Worm (Caenorhabditis elegans): ENCODE measurements around the gene R01B10.2.
A peak's percentile ranks its signal among the peaks of the same experiment; 100 is the strongest.
"Not testable (repeated sequence)": the region's sequence is repeated elsewhere in the genome, so short reads cannot be mapped to it uniquely, and the experiment has no call there.

Gene R01B10.2

DNA sequence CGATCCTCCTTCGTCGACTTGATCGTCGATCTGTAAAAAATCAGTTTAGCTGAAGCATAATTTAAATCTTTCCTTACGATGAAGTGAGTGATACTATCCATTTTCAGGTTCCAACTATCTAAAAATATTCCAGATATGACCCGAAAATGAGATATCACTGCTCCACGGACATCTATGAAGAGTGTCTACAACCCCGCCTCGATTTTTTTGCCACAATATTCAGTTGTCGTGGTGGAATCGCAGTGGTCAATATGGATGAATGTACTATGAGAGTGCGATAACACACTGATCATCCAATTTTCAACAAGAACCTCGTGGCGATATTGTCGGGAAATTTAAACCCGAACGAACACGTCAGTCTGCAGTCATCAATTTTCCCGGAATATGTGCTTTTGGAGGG, at the start of gene R01B10.2:
R01B10.2 (minus strand) TSS at position 101 of the 400 bp plus-strand sequence.
- TF ChIP-seq snpc-3.4 (tag; optimal IDR thresholded peaks at IDR 0.05) (no peak), B0336.3 (GFP tag; IDR thresholded peaks at IDR 0.05) (no peak), hlh-26 (GFP tag; conservative IDR thresholded peaks at IDR 0.05) (no peak), hrde-1 (tag; optimal IDR thresholded peaks at IDR 0.05; ENCODE audit: borderline replicate concordance) (no peak)

DNA sequence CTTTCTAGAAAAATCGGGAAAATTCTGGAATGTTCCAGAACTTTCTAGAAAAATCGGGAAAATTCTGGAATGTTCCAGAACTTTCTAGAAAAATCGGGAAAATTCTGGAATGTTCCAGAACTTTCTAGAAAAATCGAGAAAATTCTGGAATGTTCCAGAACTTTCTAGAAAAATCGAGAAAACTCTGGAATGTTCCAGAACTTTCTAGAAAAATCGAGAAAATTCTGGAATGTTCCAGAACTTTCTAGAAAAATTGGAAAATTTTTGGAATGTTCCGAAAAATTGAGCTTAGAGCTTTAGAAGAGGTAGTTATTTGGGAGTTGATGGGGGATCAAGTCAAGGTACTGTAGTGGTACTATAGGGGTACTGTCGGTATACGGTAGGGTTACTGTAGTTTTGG, 47.7 kb upstream of the R01B10.2 start:
- TF ChIP-seq hsf-1 (GFP tag; IDR thresholded peaks at IDR 0.05), result peak; percentile 97
- TF ChIP-seq madf-6 (GFP tag; IDR thresholded peaks at IDR 0.05), result peak; percentile 30; the same call in 1 of the 2 replicates
- TF ChIP-seq dox-1 (GFP tag; IDR thresholded peaks at IDR 0.05), result 0 out of 2 replicates have a peak, but pooled peaks have one; percentile 32

DNA sequence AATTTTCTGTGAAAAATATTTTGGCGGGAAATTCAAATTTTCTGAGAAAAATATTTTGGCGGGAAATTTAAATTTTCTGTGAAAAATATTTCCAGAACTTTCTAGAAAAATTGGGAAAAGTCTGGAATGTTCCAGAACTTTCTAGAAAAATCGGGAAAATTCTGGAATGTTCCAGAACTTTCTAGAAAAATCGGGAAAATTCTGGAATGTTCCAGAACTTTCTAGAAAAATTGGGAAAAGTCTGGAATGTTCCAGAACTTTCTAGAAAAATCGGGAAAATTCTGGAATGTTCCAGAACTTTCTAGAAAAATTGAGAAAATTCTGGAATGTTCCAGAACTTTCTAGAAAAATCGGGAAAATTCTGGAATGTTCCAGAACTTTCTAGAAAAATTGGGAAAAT, 30.9 kb upstream of the R01B10.2 start:
- 0 out of 2 replicates have a peak, but pooled peaks have one; percentile 10 for TF ChIP-seq D2030.7 (GFP tag; IDR thresholded peaks at IDR 0.05)
- peak; percentile 99 for TF ChIP-seq hsf-1 (GFP tag; IDR thresholded peaks at IDR 0.05)
- TF ChIP-seq dox-1 (GFP tag; IDR thresholded peaks at IDR 0.05), result peak; percentile 66
- peak; percentile 65 for TF ChIP-seq egrh-3 (GFP tag; IDR thresholded peaks at IDR 0.05)

DNA sequence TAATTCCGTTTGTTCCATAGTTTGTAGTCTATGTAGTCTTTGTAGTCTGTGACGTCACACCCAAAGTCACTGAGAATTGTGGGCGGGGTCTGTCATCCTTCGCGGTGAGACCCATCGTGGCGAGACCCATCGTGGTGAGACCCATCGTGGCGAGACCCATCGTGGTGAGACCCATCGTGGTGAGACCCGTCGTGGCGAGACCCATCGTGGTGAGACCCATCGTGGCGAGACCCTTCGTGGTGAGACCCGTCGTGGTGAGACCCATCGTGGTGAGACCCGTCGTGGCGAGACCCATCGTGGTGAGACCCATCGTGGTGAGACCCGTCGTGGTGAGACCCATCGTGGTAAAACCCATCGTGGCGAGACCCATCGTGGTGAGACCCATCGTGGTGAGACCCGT, 30.3 kb upstream of the R01B10.2 start:
- TF ChIP-seq madf-8 (GFP tag; conservative IDR thresholded peaks at IDR 0.05) (peak; percentile 41), F33H1.4 (GFP tag; IDR thresholded peaks at IDR 0.05) (peak; percentile 73), egrh-3 (GFP tag; IDR thresholded peaks at IDR 0.05) (peak; percentile 87; the same call in 1 of the 2 replicates), D2030.7 (GFP tag; IDR thresholded peaks at IDR 0.05) (peak; percentile 21; the same call in 1 of the 2 replicates)

DNA sequence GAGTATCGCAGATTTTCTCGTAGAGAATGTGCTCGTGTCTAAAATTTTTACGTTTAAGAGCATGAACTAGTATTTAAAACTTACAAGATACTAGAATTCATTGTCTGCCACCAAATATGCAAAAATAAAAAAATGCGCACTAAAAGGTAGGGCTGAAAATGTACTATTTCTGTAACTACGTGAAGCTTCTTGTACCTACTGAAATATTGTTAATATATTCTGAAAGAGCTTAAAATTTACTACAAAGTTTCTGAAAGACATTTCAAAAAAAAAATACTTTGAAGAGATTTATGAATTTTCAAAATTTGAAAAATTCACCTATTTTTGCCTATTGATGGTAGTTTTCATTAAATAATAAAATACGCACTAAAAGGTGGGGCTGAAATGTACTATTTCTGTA, 28.7 kb upstream of the R01B10.2 start, which contains the start of gene fbxa-214:
fbxa-214 (minus strand) TSS at position 101 of the 400 bp plus-strand sequence.
- not testable (repeated sequence) for TF ChIP-seq C06A6.2 (GFP tag; conservative IDR thresholded peaks at IDR 0.05); F22D6.2 (tag; optimal IDR thresholded peaks at IDR 0.05); bed-2 (GFP tag; IDR thresholded peaks at IDR 0.05)

DNA sequence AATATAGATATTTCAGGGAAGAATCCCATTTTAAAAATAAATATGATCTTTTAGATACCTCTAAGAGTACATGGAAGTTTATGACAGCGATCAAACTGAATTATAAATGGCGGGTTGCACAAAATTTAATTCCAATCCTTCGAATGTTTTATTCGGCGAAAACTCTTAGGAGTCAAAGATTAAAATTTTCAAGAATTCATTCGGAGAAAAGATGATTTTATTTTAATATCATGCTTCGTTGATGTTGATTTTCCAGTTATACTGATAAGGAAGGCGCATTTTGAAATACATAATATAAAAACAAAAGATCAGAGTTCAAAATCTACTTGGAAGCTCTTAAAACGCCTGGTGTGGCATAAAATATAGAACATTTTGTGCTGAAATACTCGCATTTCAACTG, 25.8 kb upstream of the R01B10.2 start, which contains the start of gene srh-10:
srh-10 (minus strand) TSS at position 29 of the 400 bp plus-strand sequence.
- TF ChIP-seq lag-1 (GFP tag; IDR thresholded peaks at IDR 0.05) (no peak), cebp-2 (GFP tag; IDR thresholded peaks at IDR 0.05) (no peak), chd-7 (tag; optimal IDR thresholded peaks at IDR 0.05) (no peak), attf-5 (GFP tag; optimal IDR thresholded peaks at IDR 0.05) (no peak), madf-10 (tag; optimal IDR thresholded peaks at IDR 0.05) (no peak), F49E8.2 (tag; optimal IDR thresholded peaks at IDR 0.05; ENCODE audit: insufficient read depth) (no peak), rcor-1 (GFP tag; IDR thresholded peaks at IDR 0.05) (no peak), let-607 (tag; optimal IDR thresholded peaks at IDR 0.05) (no peak), dpl-1 (GFP tag; optimal IDR thresholded peaks at IDR 0.05) (no peak), nfyb-1 (GFP tag; IDR thresholded peaks at IDR 0.05) (no peak), C06A6.2 (GFP tag; conservative IDR thresholded peaks at IDR 0.05) (no peak)

DNA sequence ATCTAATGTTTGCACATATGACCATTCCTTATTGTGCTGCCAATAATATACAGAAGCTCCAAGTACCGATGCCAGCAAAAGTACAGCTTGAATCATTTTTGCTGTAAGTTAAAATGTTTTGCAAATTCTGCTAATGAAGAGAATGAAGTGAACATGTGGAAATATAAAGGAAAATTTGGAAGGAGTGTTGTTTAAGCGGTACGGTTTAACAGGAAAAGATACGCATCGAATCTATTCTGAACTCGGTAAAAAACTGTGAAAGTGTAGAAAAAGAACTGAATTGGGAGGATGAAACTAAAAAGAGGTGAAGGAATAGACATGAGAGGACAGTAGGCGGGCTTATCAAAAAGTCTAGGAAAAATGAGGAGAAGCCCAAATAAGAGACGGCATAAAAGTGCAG, 22.1 kb upstream of the R01B10.2 start, which contains the start of gene Y38A10A.2:
Y38A10A.2 (minus strand) TSS at position 101 of the 400 bp plus-strand sequence.
- TF ChIP-seq hrde-1 (tag; optimal IDR thresholded peaks at IDR 0.05; ENCODE audit: borderline replicate concordance) (no peak), tbp1 (GFP tag; optimal IDR thresholded peaks at IDR 0.05) (no peak), sptf-2 (GFP tag; optimal IDR thresholded peaks at IDR 0.05) (no peak), T07F8.4 (tag; optimal IDR thresholded peaks at IDR 0.05) (no peak), athp-1 (tag; optimal IDR thresholded peaks at IDR 0.05) (no peak), nfyb-1 (GFP tag; IDR thresholded peaks at IDR 0.05) (no peak), D2030.7 (GFP tag; IDR thresholded peaks at IDR 0.05) (no peak), ekl-4 (GFP tag; IDR thresholded peaks at IDR 0.05) (no peak), xnd-1 (tag; optimal IDR thresholded peaks at IDR 0.05) (no peak), ztf-22 (GFP tag; optimal IDR thresholded peaks at IDR 0.05) (no peak), aptf-3 (GFP tag; IDR thresholded peaks at IDR 0.05) (no peak), aptf-2 (GFP tag; conservative IDR thresholded peaks at IDR 0.05) (no peak), lin-26 (GFP tag; IDR thresholded peaks at IDR 0.05) (no peak)

All from whole organism, young adult.